Worm (Caenorhabditis elegans) whole organism, L2 larva: ENCODE measurements around the gene nhr-149.

Experiments used
- C34F6.9 ChIP-seq: fragments of 150-350 bp; optimal IDR thresholded peaks from 2 replicates; lab custom pipeline; 2014; ENCODE audit warnings: missing biosample characterization, missing genetic modification characterization
- F13H6.1 ChIP-seq: sonication (generic microtip); optimal IDR thresholded peaks from 2 replicates; lab custom pipeline; 2016; ENCODE audit warnings: missing genetic modification characterization, missing compliant biosample characterization
- R02D3.7 ChIP-seq: fragments of 150-350 bp; optimal IDR thresholded peaks from 2 replicates; lab custom pipeline; 2014; ENCODE audit warnings: missing biosample characterization, missing genetic modification characterization
- Y55F3AM.14 ChIP-seq: fragments of 200-800 bp; sonication (Bioruptor generic); optimal IDR thresholded peaks from 2 replicates; lab custom pipeline; 2018; ENCODE audit warnings: mild to moderate bottlenecking, missing genetic modification characterization, missing compliant biosample characterization
- alr-1 ChIP-seq: fragments of 150-350 bp; optimal IDR thresholded peaks from 2 replicates; lab custom pipeline; 2014; ENCODE audit warnings: missing biosample characterization, missing genetic modification characterization
- ceh-16 ChIP-seq: fragments of 150-350 bp; optimal IDR thresholded peaks from 2 replicates; lab custom pipeline; 2014; ENCODE audit warnings: missing biosample characterization, missing genetic modification characterization
- crh-2 ChIP-seq: sonication (generic microtip); optimal IDR thresholded peaks from 2 replicates; lab custom pipeline; 2017; ENCODE audit warnings: missing biosample characterization, missing genetic modification characterization
- dmd-4 ChIP-seq: sonication (generic microtip); optimal IDR thresholded peaks from 2 replicates; lab custom pipeline; 2017; ENCODE audit warnings: missing biosample characterization, missing genetic modification characterization
- egl-27 ChIP-seq: sonication (generic microtip); optimal IDR thresholded peaks from 3 replicates; lab custom pipeline; 2017; ENCODE audit warnings: missing biosample characterization, missing genetic modification reagents, missing genetic modification characterization
- elt-3 ChIP-seq: sonication (generic microtip); optimal IDR thresholded peaks from 2 replicates; lab custom pipeline; 2017; ENCODE audit warnings: missing biosample characterization, missing genetic modification characterization
- fos-1 ChIP-seq: fragments of 150-350 bp; optimal IDR thresholded peaks from 2 replicates; lab custom pipeline; 2014; ENCODE audit warnings: missing biosample characterization, missing genetic modification characterization
- gmeb-1 ChIP-seq: fragments of 150-350 bp; optimal IDR thresholded peaks from 2 replicates; lab custom pipeline; 2014; ENCODE audit warnings: missing biosample characterization, missing genetic modification characterization
- lin-13 ChIP-seq: fragments of 150-350 bp; optimal IDR thresholded peaks from 2 replicates; lab custom pipeline; 2014; ENCODE audit warnings: missing biosample characterization, missing genetic modification reagents, missing genetic modification characterization
- mab-5 ChIP-seq: fragments of 150-350 bp; optimal IDR thresholded peaks from 2 replicates; lab custom pipeline; 2014; ENCODE audit warnings: missing biosample characterization, missing genetic modification characterization
- mbf-1 ChIP-seq: sonication (generic microtip); optimal IDR thresholded peaks from 2 replicates; lab custom pipeline; 2017; ENCODE audit warnings: missing biosample characterization, missing genetic modification characterization
- mdl-1 ChIP-seq, 2 experiments: fragments of 150-350 bp in 1 of 2; sonication (generic microtip) in 1 of 2; optimal IDR thresholded peaks; 2 replicates each; lab custom pipeline; 2017; ENCODE audit warnings: missing biosample characterization in 2 of 2, missing genetic modification characterization in 2 of 2
- nhr-11 ChIP-seq: fragments of 150-350 bp; optimal IDR thresholded peaks from 2 replicates; lab custom pipeline; 2014; ENCODE audit warnings: missing biosample characterization, missing genetic modification characterization
- nhr-12 ChIP-seq: fragments of 150-350 bp; optimal IDR thresholded peaks from 2 replicates; lab custom pipeline; 2014; ENCODE audit warnings: missing biosample characterization, missing genetic modification characterization
- nhr-23 ChIP-seq: fragments of 150-350 bp; optimal IDR thresholded peaks from 2 replicates; lab custom pipeline; 2014; ENCODE audit warnings: missing biosample characterization, missing genetic modification reagents, missing genetic modification characterization
- nhr-237 ChIP-seq: fragments of 150-350 bp; optimal IDR thresholded peaks from 2 replicates; lab custom pipeline; 2014; ENCODE audit warnings: missing biosample characterization, missing genetic modification characterization
- nhr-6 ChIP-seq: fragments of 150-350 bp; optimal IDR thresholded peaks from 2 replicates; lab custom pipeline; 2014; ENCODE audit warnings: missing biosample characterization, missing genetic modification characterization
- nhr-77 ChIP-seq: fragments of 150-350 bp; optimal IDR thresholded peaks from 2 replicates; lab custom pipeline; 2014; ENCODE audit warnings: missing biosample characterization, missing genetic modification characterization
- peb-1 ChIP-seq: fragments of 150-350 bp; optimal IDR thresholded peaks from 2 replicates; lab custom pipeline; 2014; ENCODE audit warnings: missing biosample characterization, missing genetic modification characterization
- skn-1 ChIP-seq: sonication (generic microtip); optimal IDR thresholded peaks from 2 replicates; lab custom pipeline; 2017; ENCODE audit warnings: missing biosample characterization, missing genetic modification characterization
- sma-9 ChIP-seq, 2 experiments: fragments of 150-350 bp in 1 of 2; sonication (generic microtip) in 1 of 2; optimal IDR thresholded peaks; 2 replicates each; lab custom pipeline; 2014 to 2016; ENCODE audit warnings: missing genetic modification characterization in 2 of 2, mild to moderate bottlenecking in 1 of 2, missing biosample characterization in 1 of 2, missing compliant biosample characterization in 1 of 2, missing genetic modification reagents in 1 of 2, moderate library complexity in 1 of 2
- unc-62 ChIP-seq: fragments of 150-350 bp; optimal IDR thresholded peaks from 2 replicates; lab custom pipeline; 2014; ENCODE audit warnings: missing biosample characterization, missing genetic modification reagents, missing genetic modification characterization
- zag-1 ChIP-seq: fragments of 150-350 bp; optimal IDR thresholded peaks from 2 replicates; lab custom pipeline; 2014; ENCODE audit warnings: missing biosample characterization, missing genetic modification characterization
- ztf-1 ChIP-seq: fragments of 200-800 bp; sonication (Bioruptor generic); conservative IDR thresholded peaks from 2 replicates; pipeline ENCODE4 v1.3.6; 2022; ENCODE audit warnings: missing genetic modification characterization, missing compliant biosample characterization
- ztf-11 ChIP-seq: sonication (generic microtip); optimal IDR thresholded peaks from 2 replicates; lab custom pipeline; 2017; ENCODE audit warnings: missing biosample characterization, missing genetic modification characterization

The nhr-149 gene

ce11 chrV:7369578-7369977 lies 20.1 kb upstream of the nhr-149 start, which contains the start of gene srj-14:
srj-14 (plus strand) TSS chrV:7369708.
- TF ChIP-seq alr-1 (no peak), F13H6.1 (tag; lab: Kevin White, UChicago) (no peak)

- TF ChIP-seq skn-1 (tag; lab: Kevin White, UChicago) (no peak), alr-1 (no peak), F13H6.1 (tag; lab: Kevin White, UChicago) (no peak), nhr-6 (tag; lab: Kevin White, UChicago) (no peak), nhr-12 (tag; lab: Kevin White, UChicago) (no peak), dmd-4 (tag; lab: Kevin White, UChicago) (no peak), lin-13 (GFP tag; lab: Kevin White, UChicago) (no peak), Y55F3AM.14 (GFP tag; lab: Kevin White, UChicago) (no peak), ceh-16 (tag; lab: Kevin White, UChicago) (no peak)
These were observed 15.5 kb upstream of the nhr-149 start, which contains the start of gene exc-13 for ce11 chrV:7364951-7365350. exc-13 (plus strand) TSS chrV:7365251.

ce11 chrV:7364059-7364458 lies 14.6 kb upstream of the nhr-149 start, which contains the start of gene cyp-35A2:
cyp-35A2 (minus strand) TSS chrV:7364182.
- TF ChIP-seq nhr-6 (tag; lab: Kevin White, UChicago) (no peak), fos-1 (tag; lab: Kevin White, UChicago) (peak; percentile 67), gmeb-1 (peak; percentile 27), dmd-4 (tag; lab: Kevin White, UChicago) (no peak)

- no peak for TF ChIP-seq sma-9 (GFP tag; optimal IDR thresholded peaks at IDR 0.05; lab: Kevin White, UChicago)
- no peak for TF ChIP-seq sma-9 (tag; optimal IDR thresholded peaks at IDR 0.05; lab: Kevin White, UChicago)
- TF ChIP-seq unc-62 (GFP tag; lab: Kevin White, UChicago) = no peak
- no peak for TF ChIP-seq skn-1 (tag; lab: Kevin White, UChicago)
- no peak for TF ChIP-seq egl-27 (tag; lab: Kevin White, UChicago)
- no peak for TF ChIP-seq nhr-237 (tag; lab: Kevin White, UChicago)
- no peak for TF ChIP-seq ztf-11 (tag; lab: Kevin White, UChicago)
- TF ChIP-seq lin-13 (GFP tag; lab: Kevin White, UChicago) = no peak
- TF ChIP-seq mbf-1 (tag; lab: Kevin White, UChicago) = no peak
- no peak for TF ChIP-seq zag-1 (tag; lab: Kevin White, UChicago)
- TF ChIP-seq dmd-4 (tag; lab: Kevin White, UChicago) = no peak
- no peak for TF ChIP-seq ztf-1 (GFP tag; lab: Robert Waterston, UW)
- TF ChIP-seq, all 48 proteins: peak for 0
These were observed 12.2 kb upstream of the nhr-149 start, which contains the start of gene cyp-35A1 for ce11 chrV:7361673-7362072. cyp-35A1 (minus strand) TSS chrV:7361773.

ce11 chrV:7357132-7357531 lies 7.7 kb upstream of the nhr-149 start, which contains the start of gene C03G6.6:
C03G6.6 (plus strand) TSS chrV:7357432.
- no peak for TF ChIP-seq nhr-237 (tag; lab: Kevin White, UChicago)
- TF ChIP-seq unc-62 (GFP tag; lab: Kevin White, UChicago) = no peak
- TF ChIP-seq mab-5 (tag; lab: Kevin White, UChicago) = no peak
- no peak for TF ChIP-seq nhr-77
- TF ChIP-seq sma-9 (GFP tag; optimal IDR thresholded peaks at IDR 0.05; lab: Kevin White, UChicago) = no peak
- TF ChIP-seq sma-9 (tag; optimal IDR thresholded peaks at IDR 0.05; lab: Kevin White, UChicago) = no peak
- no peak for TF ChIP-seq elt-3
- no peak for TF ChIP-seq nhr-23 (tag; lab: Kevin White, UChicago)
- no peak for TF ChIP-seq C34F6.9 (tag; lab: Kevin White, UChicago)
- no peak for TF ChIP-seq F13H6.1 (tag; lab: Kevin White, UChicago)
- TF ChIP-seq zag-1 (tag; lab: Kevin White, UChicago) = no peak
- TF ChIP-seq alr-1 = no peak
- TF ChIP-seq peb-1 (tag; lab: Kevin White, UChicago) = no peak
- no peak for TF ChIP-seq Y55F3AM.14 (GFP tag; lab: Kevin White, UChicago)
- TF ChIP-seq R02D3.7 (tag; lab: Kevin White, UChicago) = no peak
- TF ChIP-seq ztf-1 (GFP tag; lab: Robert Waterston, UW) = no peak
- no peak for TF ChIP-seq crh-2 (tag; lab: Kevin White, UChicago)
- no peak for TF ChIP-seq mdl-1 (tag; optimal IDR thresholded peaks at IDR 0.05; lab: Kevin White, UChicago)

- TF ChIP-seq nhr-11 (tag; lab: Kevin White, UChicago) = no peak
- TF ChIP-seq nhr-77 = no peak
These were observed 7.2 kb upstream of the nhr-149 start, which contains the start of gene C03G6.21 for ce11 chrV:7356684-7357083. C03G6.21 (minus strand) TSS chrV:7356784.
